Worm (Caenorhabditis elegans) whole organism, L3 larva: ENCODE measurements around the gene vps-33.1.
A peak's percentile ranks its signal among the peaks of the same experiment; 100 is the strongest.

Experiments used
- R02D3.7 ChIP-seq: fragments of 150-350 bp; optimal IDR thresholded peaks from 2 replicates; lab custom pipeline; 2014; ENCODE audit warnings: missing biosample characterization, missing genetic modification characterization
- ZK546.5 ChIP-seq: sonication (generic microtip); optimal IDR thresholded peaks from 2 replicates; lab custom pipeline; 2017; ENCODE audit warnings: missing biosample characterization, missing genetic modification characterization
- aly-2 ChIP-seq: fragments of 150-350 bp; optimal IDR thresholded peaks from 2 replicates; lab custom pipeline; 2014; ENCODE audit warnings: missing biosample characterization, missing genetic modification characterization
- ama-1 ChIP-seq: fragments of 150-350 bp; optimal IDR thresholded peaks from 2 replicates; lab custom pipeline; 2018
- ceh-16 ChIP-seq: sonication (generic microtip); optimal IDR thresholded peaks from 2 replicates; lab custom pipeline; 2017; ENCODE audit warnings: missing biosample characterization, missing genetic modification characterization
- ceh-28 ChIP-seq: fragments of 150-350 bp; optimal IDR thresholded peaks from 2 replicates; lab custom pipeline; 2014; ENCODE audit warnings: missing biosample characterization, missing genetic modification reagents, missing genetic modification characterization
- ceh-82 ChIP-seq: fragments of 150-350 bp; optimal IDR thresholded peaks from 2 replicates; lab custom pipeline; 2014; ENCODE audit warnings: missing biosample characterization, missing genetic modification characterization
- ceh-9 ChIP-seq: sonication (generic microtip); optimal IDR thresholded peaks from 2 replicates; lab custom pipeline; 2018; ENCODE audit warnings: missing biosample characterization, missing genetic modification characterization
- daf-12 ChIP-seq: fragments of 150-350 bp; optimal IDR thresholded peaks from 2 replicates; lab custom pipeline; 2014; ENCODE audit warnings: missing biosample characterization, missing genetic modification reagents, missing genetic modification characterization
- egl-27 ChIP-seq: sonication (generic microtip); optimal IDR thresholded peaks from 4 replicates; lab custom pipeline; 2017; ENCODE audit warnings: missing biosample characterization, missing genetic modification reagents, missing genetic modification characterization
- egl-5 ChIP-seq: fragments of 150-350 bp; optimal IDR thresholded peaks from 2 replicates; lab custom pipeline; 2017; ENCODE audit warnings: missing biosample characterization, missing genetic modification reagents, missing genetic modification characterization, inconsistent platforms
- elt-2 ChIP-seq: sonication (generic microtip); optimal IDR thresholded peaks from 2 replicates; lab custom pipeline; 2016; ENCODE audit warnings: missing genetic modification reagents, mild to moderate bottlenecking, missing genetic modification characterization, missing compliant biosample characterization
- elt-3 ChIP-seq, 3 experiments: fragments of 150-350 bp in 1 of 3; sonication (generic microtip) in 2 of 3; optimal IDR thresholded peaks; 2 replicates in 2 of 3; 4 replicates in 1 of 3; lab custom pipeline; 2014 to 2017; ENCODE audit warnings: missing biosample characterization in 3 of 3, missing genetic modification characterization in 3 of 3
- hmg-11 ChIP-seq: sonication (generic microtip); optimal IDR thresholded peaks from 2 replicates; lab custom pipeline; 2016; ENCODE audit warnings: missing genetic modification characterization, missing compliant biosample characterization
- jun-1 ChIP-seq: fragments of 150-350 bp; optimal IDR thresholded peaks from 2 replicates; lab custom pipeline; 2014; ENCODE audit warnings: missing biosample characterization, missing genetic modification reagents, missing genetic modification characterization
- lin-15B ChIP-seq: fragments of 150-350 bp; optimal IDR thresholded peaks from 2 replicates; lab custom pipeline; 2014; ENCODE audit warnings: missing biosample characterization, missing genetic modification characterization
- lin-39 ChIP-seq: fragments of 150-350 bp; optimal IDR thresholded peaks from 2 replicates; lab custom pipeline; 2018; ENCODE audit warnings: missing biosample characterization, missing genetic modification reagents, missing genetic modification characterization
- lsy-12 ChIP-seq: sonication (generic microtip); optimal IDR thresholded peaks from 2 replicates; lab custom pipeline; 2016; ENCODE audit warnings: mild to moderate bottlenecking, missing genetic modification characterization, missing compliant biosample characterization
- mdl-1 ChIP-seq: fragments of 150-350 bp; optimal IDR thresholded peaks from 2 replicates; lab custom pipeline; 2014; ENCODE audit warnings: missing biosample characterization, missing genetic modification characterization
- mml-1 ChIP-seq: fragments of 150-350 bp; sonication (generic microtip); optimal IDR thresholded peaks from 3 replicates; lab custom pipeline; 2014; ENCODE audit warnings: missing biosample characterization, missing genetic modification characterization
- nfya-1 ChIP-seq: sonication (generic microtip); optimal IDR thresholded peaks from 2 replicates; lab custom pipeline; 2017; ENCODE audit warnings: missing genetic modification characterization, mild to moderate bottlenecking, missing compliant biosample characterization, antibody characterized with exemption, moderate library complexity; ENCODE audit not compliant: insufficient read depth
- nhr-11 ChIP-seq: fragments of 150-350 bp; optimal IDR thresholded peaks from 2 replicates; lab custom pipeline; 2014; ENCODE audit warnings: missing biosample characterization, missing genetic modification characterization
- nhr-12 ChIP-seq: fragments of 150-350 bp; optimal IDR thresholded peaks from 2 replicates; lab custom pipeline; 2014; ENCODE audit warnings: missing biosample characterization, missing genetic modification characterization
- nhr-23 ChIP-seq: fragments of 150-350 bp; optimal IDR thresholded peaks from 2 replicates; lab custom pipeline; 2014; ENCODE audit warnings: missing biosample characterization, missing genetic modification reagents, missing genetic modification characterization
- nhr-25 ChIP-seq: sonication (generic microtip); optimal IDR thresholded peaks from 2 replicates; lab custom pipeline; 2017; ENCODE audit warnings: missing biosample characterization, missing genetic modification characterization
- nhr-28 ChIP-seq: fragments of 150-350 bp; optimal IDR thresholded peaks from 2 replicates; lab custom pipeline; 2014; ENCODE audit warnings: missing biosample characterization, missing genetic modification characterization
- nhr-43 ChIP-seq: sonication (generic microtip); optimal IDR thresholded peaks from 2 replicates; lab custom pipeline; 2016; ENCODE audit warnings: mild to moderate bottlenecking, missing genetic modification characterization, missing compliant biosample characterization; ENCODE audit not compliant: poor library complexity, severe bottlenecking
- nhr-67 ChIP-seq: fragments of 150-350 bp; optimal IDR thresholded peaks from 2 replicates; lab custom pipeline; 2014; ENCODE audit warnings: missing biosample characterization, missing genetic modification characterization
- nhr-76 ChIP-seq: fragments of 150-350 bp; sonication (generic microtip); optimal IDR thresholded peaks from 5 replicates; lab custom pipeline; 2014; ENCODE audit warnings: missing biosample characterization, missing genetic modification characterization
- pha-4 ChIP-seq: fragments of 150-350 bp; optimal IDR thresholded peaks from 2 replicates; lab custom pipeline; 2014; ENCODE audit warnings: missing biosample characterization, missing genetic modification reagents, missing genetic modification characterization
- pqm-1 ChIP-seq: fragments of 150-350 bp; optimal IDR thresholded peaks from 2 replicates; lab custom pipeline; 2017; ENCODE audit warnings: missing biosample characterization, missing genetic modification characterization, inconsistent platforms
- snpc-4 ChIP-seq: fragments of 150-350 bp; optimal IDR thresholded peaks from 2 replicates; lab custom pipeline; 2014; ENCODE audit warnings: missing biosample characterization, missing genetic modification characterization
- tbx-2 ChIP-seq: sonication (generic microtip); optimal IDR thresholded peaks from 2 replicates; lab custom pipeline; 2016; ENCODE audit warnings: mild to moderate bottlenecking, missing genetic modification characterization, missing compliant biosample characterization
- unc-62 ChIP-seq: fragments of 150-350 bp; sonication (generic microtip); optimal IDR thresholded peaks from 4 replicates; lab custom pipeline; 2014; ENCODE audit warnings: missing biosample characterization, missing genetic modification reagents, missing genetic modification characterization
- ztf-4 ChIP-seq: fragments of 150-350 bp; optimal IDR thresholded peaks from 2 replicates; lab custom pipeline; 2014; ENCODE audit warnings: missing biosample characterization, missing genetic modification characterization

The vps-33.1 gene

ce11 chrIII:8700289-8700957 is at the start of gene vps-33.1, which contains the start of gene sdz-1:
vps-33.1 (plus strand) TSS chrIII:8700927.
sdz-1 (minus strand) TSS chrIII:8700339.
- TF ChIP-seq snpc-4 (tag; lab: Kevin White, UChicago) (peak; percentile 53), ceh-16 (tag; lab: Kevin White, UChicago) (no peak), nhr-43 (tag; lab: Kevin White, UChicago) (peak; percentile 42), nhr-76 (tag; lab: Kevin White, UChicago) (no peak), ceh-9 (tag; lab: Kevin White, UChicago) (no peak), R02D3.7 (tag; lab: Kevin White, UChicago) (peak; percentile 27), nhr-11 (no peak), lsy-12 (tag; lab: Kevin White, UChicago) (no peak), egl-27 (tag; lab: Kevin White, UChicago) (no peak), lin-15B (peak; percentile 86), nfya-1 (tag; lab: Kevin White, UChicago) (peak; percentile 83), nhr-23 (tag; lab: Kevin White, UChicago) (peak; percentile 38), lin-39 (tag; lab: Kevin White, UChicago) (peak; percentile 51), nhr-28 (tag; lab: Kevin White, UChicago) (no peak), nhr-12 (no peak), pha-4 (tag; lab: Kevin White, UChicago) (no peak), nhr-25 (tag; lab: Kevin White, UChicago) (peak; percentile 21)

- TF ChIP-seq ztf-4 (tag; lab: Kevin White, UChicago) (no peak), nhr-23 (tag; lab: Kevin White, UChicago) (no peak), ama-1 (peak; percentile 93), daf-12 (tag; lab: Kevin White, UChicago) (no peak), R02D3.7 (tag; lab: Kevin White, UChicago) (no peak), lsy-12 (tag; lab: Kevin White, UChicago) (peak; percentile 6), ceh-16 (tag; lab: Kevin White, UChicago) (no peak), pha-4 (tag; lab: Kevin White, UChicago) (no peak), mdl-1 (tag; lab: Kevin White, UChicago) (no peak), unc-62 (GFP tag; lab: Kevin White, UChicago) (no peak), pqm-1 (tag; lab: Kevin White, UChicago) (no peak)
Measured at ce11 chrIII:8652112-8652694, 48.5 kb upstream of the vps-33.1 start.

- peak; percentile 36 for TF ChIP-seq nfya-1 (tag; lab: Kevin White, UChicago)
- no peak for TF ChIP-seq pha-4 (tag; lab: Kevin White, UChicago)
- no peak for TF ChIP-seq ceh-82 (tag; lab: Kevin White, UChicago)
- TF ChIP-seq ztf-4 (tag; lab: Kevin White, UChicago): peak; percentile 21
- peak; percentile 95 for TF ChIP-seq ama-1
- peak in 1 of 3 experiments; percentile 64 for TF ChIP-seq elt-3 (tag; optimal IDR thresholded peaks at IDR 0.05; lab: Kevin White, UChicago)
- TF ChIP-seq egl-27 (tag; lab: Kevin White, UChicago): no peak
- TF ChIP-seq nhr-43 (tag; lab: Kevin White, UChicago): peak; percentile 70
- TF ChIP-seq nhr-25 (tag; lab: Kevin White, UChicago): peak; percentile 23
- TF ChIP-seq tbx-2: peak; percentile 28
- TF ChIP-seq lin-39 (tag; lab: Kevin White, UChicago): peak; percentile 71
- TF ChIP-seq hmg-11 (tag; lab: Kevin White, UChicago): peak; percentile 52
- peak; percentile 21 for TF ChIP-seq nhr-23 (tag; lab: Kevin White, UChicago)
Measured at ce11 chrIII:8652922-8653321, 47.8 kb upstream of the vps-33.1 start.

ce11 chrIII:8653457-8653856 is 47.3 kb upstream of the vps-33.1 start:
- TF ChIP-seq hmg-11 (tag; lab: Kevin White, UChicago) (no peak), ama-1 (peak; percentile 88)

ce11 chrIII:8653875-8654386 is 46.8 kb upstream of the vps-33.1 start, which contains the start of gene F22B7.9:
F22B7.9 (minus strand) TSS chrIII:8653925.
- TF ChIP-seq jun-1 (tag; lab: Kevin White, UChicago) (peak; percentile 50), R02D3.7 (tag; lab: Kevin White, UChicago) (no peak), egl-27 (tag; lab: Kevin White, UChicago) (no peak), pqm-1 (tag; lab: Kevin White, UChicago) (peak; percentile 64), ZK546.5 (no peak), ama-1 (peak; percentile 30), nfya-1 (tag; lab: Kevin White, UChicago) (peak; percentile 18), aly-2 (no peak), ceh-16 (tag; lab: Kevin White, UChicago) (no peak), ceh-28 (no peak), lin-39 (tag; lab: Kevin White, UChicago) (no peak), elt-2 (tag; lab: Kevin White, UChicago) (peak; percentile 50), egl-5 (tag; lab: Kevin White, UChicago) (no peak), pha-4 (tag; lab: Kevin White, UChicago) (peak; percentile 95), nhr-67 (tag; lab: Kevin White, UChicago) (no peak), mml-1 (tag; lab: Kevin White, UChicago) (no peak), ceh-82 (tag; lab: Kevin White, UChicago) (no peak), nhr-43 (tag; lab: Kevin White, UChicago) (no peak)
